Worm (Caenorhabditis elegans) whole organism, early embryonic: Measurements from ENCODE around the gene fbxa-95.

Experiments
- B0310.2 ChIP-seq: sonication (generic microtip); optimal IDR thresholded peaks from 2 replicates; lab custom pipeline; 2016; ENCODE audit warnings: mild to moderate bottlenecking, missing genetic modification characterization, missing compliant biosample characterization
- F13C5.2 ChIP-seq: sonication (generic microtip); optimal IDR thresholded peaks from 2 replicates; lab custom pipeline; 2017; ENCODE audit warnings: mild to moderate bottlenecking, missing genetic modification characterization, inconsistent platforms, missing compliant biosample characterization
- aly-1 ChIP-seq: sonication (generic microtip); optimal IDR thresholded peaks from 2 replicates; lab custom pipeline; 2016; ENCODE audit warnings: missing genetic modification characterization, missing compliant biosample characterization
- ama-1 ChIP-seq: fragments of 150-350 bp; optimal IDR thresholded peaks from 2 replicates; lab custom pipeline; 2014
- ceh-13 ChIP-seq: fragments of 200-800 bp; sonication (Bioruptor generic); optimal IDR thresholded peaks from 2 replicates; lab custom pipeline; 2018; ENCODE audit warnings: mild to moderate bottlenecking, missing genetic modification characterization, missing compliant biosample characterization
- ceh-36 ChIP-seq: sonication (generic microtip); optimal IDR thresholded peaks from 2 replicates; lab custom pipeline; 2016; ENCODE audit warnings: missing genetic modification characterization, inconsistent platforms, missing compliant biosample characterization
- ets-7 ChIP-seq: sonication (generic microtip); optimal IDR thresholded peaks from 2 replicates; lab custom pipeline; 2016; ENCODE audit warnings: missing genotype, missing genetic modification characterization, missing compliant biosample characterization
- flt-1 ChIP-seq: fragments of 200-800 bp; sonication (Bioruptor generic); IDR thresholded peaks from 2 replicates; pipeline ENCODE4 v1.3.6; 2022; ENCODE audit warnings: missing genetic modification characterization, missing compliant biosample characterization
- hmbx-1 ChIP-seq: sonication (generic microtip); optimal IDR thresholded peaks from 2 replicates; lab custom pipeline; 2016; ENCODE audit warnings: mild to moderate bottlenecking, missing genetic modification characterization, missing compliant biosample characterization
- hmg-4 ChIP-seq: fragments of 200-800 bp; sonication (Bioruptor generic); optimal IDR thresholded peaks from 2 replicates; lab custom pipeline; 2018; ENCODE audit warnings: mild to moderate bottlenecking, missing genetic modification characterization, missing compliant biosample characterization
- hnd-1 ChIP-seq: sonication (generic microtip); optimal IDR thresholded peaks from 2 replicates; lab custom pipeline; 2016; ENCODE audit warnings: missing genetic modification characterization, missing compliant biosample characterization
- pes-1 ChIP-seq: fragments of 200-800 bp; sonication (Bioruptor generic); IDR thresholded peaks from 2 replicates; pipeline ENCODE4 v1.3.6; 2022; ENCODE audit warnings: missing genetic modification reagents, missing genetic modification characterization, missing compliant biosample characterization
- scrt-1 ChIP-seq: fragments of 200-800 bp; sonication (Bioruptor generic); IDR thresholded peaks from 2 replicates; pipeline ENCODE4 v1.3.6; 2022; ENCODE audit warnings: missing genetic modification characterization, missing compliant biosample characterization
- sea-1 ChIP-seq: fragments of 200-800 bp; sonication (Bioruptor generic); conservative IDR thresholded peaks from 2 replicates; pipeline ENCODE4 v1.3.6; 2022; ENCODE audit warnings: missing genetic modification characterization, missing compliant biosample characterization
- tbx-11 ChIP-seq: fragments of 200-800 bp; sonication (Bioruptor generic); IDR thresholded peaks from 2 replicates; pipeline ENCODE4 v1.3.6; 2022; ENCODE audit warnings: missing genetic modification characterization, missing compliant biosample characterization
- tbx-37 ChIP-seq: fragments of 200-800 bp; sonication (Bioruptor generic); conservative IDR thresholded peaks from 2 replicates; pipeline ENCODE4 v1.3.6; 2022; ENCODE audit warnings: missing genetic modification reagents, missing genetic modification characterization, missing compliant biosample characterization
- tra-4 ChIP-seq: sonication (generic microtip); optimal IDR thresholded peaks from 2 replicates; lab custom pipeline; 2017; ENCODE audit warnings: missing genetic modification characterization, missing compliant biosample characterization

fbxa-95 gene

DNA sequence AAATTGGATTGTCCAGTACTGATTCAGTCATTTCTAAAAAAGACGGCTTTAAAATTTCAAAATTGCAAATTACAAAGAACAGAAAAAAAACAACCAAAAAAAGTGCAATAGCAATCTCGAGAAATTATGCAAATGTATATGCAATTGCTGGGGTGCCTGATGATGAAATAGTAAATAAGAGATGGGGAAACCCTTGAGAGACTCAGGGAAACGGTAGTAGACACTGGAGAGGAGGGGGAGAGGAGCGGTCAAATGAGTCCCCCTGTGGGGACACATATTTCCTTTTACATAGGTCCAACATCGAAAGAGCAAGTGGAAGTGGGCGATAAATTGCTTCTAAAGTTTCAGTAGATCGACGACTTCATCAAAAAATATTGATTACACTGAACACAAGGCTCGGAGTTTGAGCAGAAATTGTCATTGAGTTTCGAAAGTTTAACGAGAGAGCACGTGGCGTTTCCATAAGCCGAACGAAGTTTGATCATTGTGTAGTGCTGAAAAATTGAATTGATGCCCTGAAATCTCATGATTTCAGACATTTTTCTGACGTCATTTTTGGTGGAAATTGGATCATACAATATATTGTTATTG lies 39.2 kb downstream of the fbxa-95 start, which contains the start of the genes fbxa-153 and str-12:
Gene fbxa-153, minus strand, starts transcription at position 35 of the 591 bp plus-strand sequence.
Gene str-12, plus strand, starts transcription at position 541 of the 591 bp plus-strand sequence.
- TF ChIP-seq hmg-4 (peak; percentile 16), F13C5.2 (tag; lab: Kevin White, UChicago) (peak; percentile 9), sea-1 (GFP tag; lab: Robert Waterston, UW) (0 out of 2 replicates have a peak, but pooled peaks have one; percentile 19), tbx-11 (GFP tag; lab: Robert Waterston, UW) (no peak)

DNA sequence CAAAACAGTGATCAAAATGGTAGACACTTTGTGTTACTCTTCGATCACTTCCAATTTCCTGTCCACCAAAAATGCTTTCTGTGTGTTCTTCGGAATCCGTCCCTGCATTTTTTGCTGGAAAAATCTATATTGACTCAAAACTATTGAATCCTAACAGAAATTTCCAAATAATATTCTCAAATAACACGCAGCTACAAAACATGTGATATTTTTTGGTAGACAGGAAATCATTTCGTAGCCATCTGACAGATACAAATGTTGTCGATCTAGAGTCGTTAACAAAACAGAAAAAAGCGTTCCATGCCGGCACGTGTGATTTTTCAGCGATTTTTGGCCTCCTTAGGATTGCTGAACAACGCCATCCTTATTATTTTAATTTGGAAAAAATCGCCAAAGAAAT lies 41.6 kb downstream of the fbxa-95 start, which contains the start of gene str-263:
Gene str-263, plus strand, starts transcription at position 301 of the 400 bp plus-strand sequence.
- TF ChIP-seq ceh-13 (no peak), aly-1 (no peak), hmbx-1 (no peak), hmg-4 (no peak), tra-4 (tag; lab: Kevin White, UChicago) (no peak), flt-1 (GFP tag; lab: Robert Waterston, UW) (no peak), B0310.2 (tag; lab: Kevin White, UChicago) (no peak), F13C5.2 (tag; lab: Kevin White, UChicago) (no peak), sea-1 (GFP tag; lab: Robert Waterston, UW) (no peak), pes-1 (GFP tag; lab: Robert Waterston, UW) (no peak), hnd-1 (no peak), scrt-1 (GFP tag; lab: Robert Waterston, UW) (no peak)

DNA sequence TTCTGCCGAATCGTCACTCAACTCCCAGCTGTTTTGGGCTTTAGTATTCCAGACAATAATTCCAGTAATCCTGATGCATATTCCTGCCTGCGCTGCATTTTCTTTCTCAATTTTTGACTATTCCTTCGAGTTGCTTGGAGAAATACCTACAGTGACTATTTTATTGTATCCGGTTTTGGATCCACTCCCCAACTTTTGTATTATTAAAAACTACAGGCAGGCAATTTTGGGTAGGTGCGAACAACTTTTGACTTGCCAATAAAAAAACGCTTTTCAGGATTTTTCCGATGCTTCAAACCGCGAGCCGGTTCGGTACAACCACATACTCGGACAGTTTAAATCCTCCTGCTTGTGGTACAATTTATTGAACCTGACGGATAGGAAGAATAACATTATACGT lies 43.3 kb downstream of the fbxa-95 start:
- TF ChIP-seq tra-4 (tag; lab: Kevin White, UChicago) (no peak), F13C5.2 (tag; lab: Kevin White, UChicago) (no peak), tbx-37 (no peak)

DNA sequence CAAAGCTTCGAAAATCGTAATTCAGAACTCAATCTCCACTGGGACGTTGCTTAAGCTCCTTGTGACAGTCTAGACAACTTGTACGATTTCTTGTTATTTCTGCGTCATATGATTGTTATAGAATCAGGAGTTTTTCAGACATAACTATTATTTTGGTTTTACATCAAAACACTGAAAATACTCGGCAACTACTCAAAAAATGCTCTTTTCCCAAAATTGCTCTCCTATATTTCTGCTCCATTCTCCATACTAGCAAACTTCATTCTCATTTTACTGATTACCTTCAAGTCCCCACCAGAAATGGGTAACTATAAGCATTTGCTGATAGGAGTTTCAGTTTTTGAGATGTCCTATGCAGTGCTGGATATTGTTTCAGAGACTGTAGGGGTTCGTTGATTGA lies 50.2 kb downstream of the fbxa-95 start, which contains the start of gene C55A1.1:
Gene C55A1.1, plus strand, starts transcription at position 301 of the 400 bp plus-strand sequence.
- TF ChIP-seq B0310.2 (tag; lab: Kevin White, UChicago) = no peak
- TF ChIP-seq tbx-37 = no peak
- TF ChIP-seq aly-1 = no peak
- TF ChIP-seq ama-1 = no peak
- TF ChIP-seq flt-1 (GFP tag; lab: Robert Waterston, UW) = no peak
- TF ChIP-seq ceh-36 = no peak
- TF ChIP-seq F13C5.2 (tag; lab: Kevin White, UChicago) = no peak
- TF ChIP-seq hmg-4 = no peak
- TF ChIP-seq tra-4 (tag; lab: Kevin White, UChicago) = no peak
- TF ChIP-seq ets-7 (tag; lab: Kevin White, UChicago) = no peak
- no peak for TF ChIP-seq tbx-11 (GFP tag; lab: Robert Waterston, UW)
- TF ChIP-seq pes-1 (GFP tag; lab: Robert Waterston, UW) = no peak
- no peak for TF ChIP-seq hmbx-1
- TF ChIP-seq hnd-1 = no peak
